Fruit fly (Drosophila melanogaster): Measurements from ENCODE around the gene CG6005.

The CG6005 gene

DNA sequence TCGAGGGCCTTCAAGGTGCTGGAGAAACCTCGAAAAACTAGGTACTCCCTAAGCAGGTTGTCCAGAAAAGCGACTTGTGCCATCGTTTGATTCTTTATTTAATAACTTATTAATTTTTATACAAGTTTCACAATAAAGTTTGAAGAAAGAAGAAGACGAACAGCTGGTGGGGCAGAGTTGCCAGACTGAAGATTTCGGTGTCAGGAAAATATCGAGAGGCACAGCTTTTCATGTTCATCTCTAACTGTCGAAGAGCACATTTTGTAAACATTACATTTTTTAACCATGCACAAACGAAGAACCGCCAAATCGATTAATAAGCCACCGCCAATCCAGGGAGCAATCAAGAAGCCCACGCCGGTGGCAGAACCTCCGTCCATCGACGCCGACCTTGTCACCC lies at the start of gene CG6005, which contains the start of gene CG14286:
TSS of gene CG6005 (minus strand) at position 169 of the 400 bp plus-strand sequence.
TSS of gene CG14286 (plus strand) at position 231 of the 400 bp plus-strand sequence.
- TF ChIP-seq Hnf4 (GFP tag; optimal IDR thresholded peaks at IDR 0.05), result no peak
- TF ChIP-seq Myc (optimal IDR thresholded peaks at IDR 0.05), result no peak
- no peak for TF ChIP-seq dmrt93B (GFP tag; optimal IDR thresholded peaks at IDR 0.05)
- TF ChIP-seq Dfd (GFP tag; optimal IDR thresholded peaks at IDR 0.05), result no peak
- TF ChIP-seq sage (GFP tag; optimal IDR thresholded peaks at IDR 0.05), result no peak
- TF ChIP-seq Hr83 (GFP tag; optimal IDR thresholded peaks at IDR 0.05; ENCODE audit: poor library complexity, severe bottlenecking), result peak; percentile 73
- TF ChIP-seq dl (GFP tag; optimal IDR thresholded peaks at IDR 0.05; ENCODE audit: insufficient read depth in 1 of 2, partially characterized antibody in 2 of 2), result no peak
- TF ChIP-seq Dif (GFP tag; optimal IDR thresholded peaks at IDR 0.05; ENCODE audit: partially characterized antibody), result no peak
- TF ChIP-seq tai (GFP tag; optimal IDR thresholded peaks at IDR 0.05), result no peak
- no peak for TF ChIP-seq CG9705 (GFP tag; optimal IDR thresholded peaks at IDR 0.05)
- TF ChIP-seq Sp1 (GFP tag; optimal IDR thresholded peaks at IDR 0.05), result peak; percentile 2
- peak; percentile 47 for TF ChIP-seq OdsH (GFP tag; optimal IDR thresholded peaks at IDR 0.05)
- peak; percentile 46 for TF ChIP-seq br (GFP tag; optimal IDR thresholded peaks at IDR 0.05)
- no peak for TF ChIP-seq dsf (GFP tag; optimal IDR thresholded peaks at IDR 0.05; ENCODE audit: borderline replicate concordance)
- TF ChIP-seq brk (GFP tag; optimal IDR thresholded peaks at IDR 0.05), result no peak
- no peak for TF ChIP-seq Vsx2 (GFP tag; optimal IDR thresholded peaks at IDR 0.05; ENCODE audit: partially characterized antibody)
- TF ChIP-seq Jra (GFP tag; optimal IDR thresholded peaks at IDR 0.05), result no peak
- TF ChIP-seq N (GFP tag; optimal IDR thresholded peaks at IDR 0.05), result no peak
- peak; percentile 49 for TF ChIP-seq ey (GFP tag; optimal IDR thresholded peaks at IDR 0.05)
- TF ChIP-seq jim (GFP tag; optimal IDR thresholded peaks at IDR 0.05), result no peak
- TF ChIP-seq psq (GFP tag; optimal IDR thresholded peaks at IDR 0.05), result peak; percentile 26
- TF ChIP-seq CrebA (GFP tag; optimal IDR thresholded peaks at IDR 0.05; ENCODE audit: borderline replicate concordance), result no peak
- peak in 1 of 2 experiments; percentile 67 for TF ChIP-seq foxo (GFP tag; optimal IDR thresholded peaks at IDR 0.05)
- no peak for TF ChIP-seq Mio (GFP tag; optimal IDR thresholded peaks at IDR 0.05)
- no peak for TF ChIP-seq Abd-B (GFP tag; optimal IDR thresholded peaks at IDR 0.05)
- peak; percentile 39 for TF ChIP-seq fru (GFP tag; optimal IDR thresholded peaks at IDR 0.05)
- peak; percentile 66 for TF ChIP-seq rgr (GFP tag; optimal IDR thresholded peaks at IDR 0.05)
- TF ChIP-seq lola (GFP tag; optimal IDR thresholded peaks at IDR 0.05), result no peak
- TF ChIP-seq CG32264 (GFP tag; optimal IDR thresholded peaks at IDR 0.05), result no peak
- peak; percentile 41 for TF ChIP-seq sv (GFP tag; optimal IDR thresholded peaks at IDR 0.05)
- no peak for TF ChIP-seq Rel (GFP tag; optimal IDR thresholded peaks at IDR 0.05)
- no peak for TF ChIP-seq Rel (tag; optimal IDR thresholded peaks at IDR 0.05)
- TF ChIP-seq woc (GFP tag; optimal IDR thresholded peaks at IDR 0.05), result no peak
- TF ChIP-seq usp (GFP tag; optimal IDR thresholded peaks at IDR 0.05), result no peak
- no peak for TF ChIP-seq pan (optimal IDR thresholded peaks at IDR 0.05)
- no peak for TF ChIP-seq Hr78 (GFP tag; optimal IDR thresholded peaks at IDR 0.05)
- TF ChIP-seq GATAd (GFP tag; optimal IDR thresholded peaks at IDR 0.05), result no peak
- peak; percentile 17 for TF ChIP-seq HLH106 (tag; optimal IDR thresholded peaks at IDR 0.05)
- peak; percentile 49 for TF ChIP-seq h (GFP tag; optimal IDR thresholded peaks at IDR 0.05)

DNA sequence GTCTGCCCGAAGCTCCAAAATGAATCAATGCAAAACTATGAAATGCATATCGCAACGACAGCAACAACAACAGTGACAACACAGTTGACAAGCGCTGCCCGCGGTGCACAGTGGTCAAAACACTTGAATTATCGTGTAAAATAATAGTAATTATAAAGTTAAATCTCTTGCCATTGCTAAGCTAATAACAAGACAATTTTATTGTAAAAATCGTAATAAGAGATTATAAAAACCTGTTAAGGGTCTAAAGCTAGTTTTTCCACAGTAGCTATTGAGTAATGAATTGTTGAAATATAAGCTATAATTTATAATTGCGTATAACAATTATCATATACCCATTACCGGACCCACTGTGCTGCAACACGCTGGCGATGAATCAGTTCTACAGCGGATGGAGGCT lies 49.2 kb upstream of the CG6005 start:
- TF ChIP-seq Mio (GFP tag; optimal IDR thresholded peaks at IDR 0.05) (no peak), psq (GFP tag; optimal IDR thresholded peaks at IDR 0.05) (peak; percentile 13), sage (GFP tag; optimal IDR thresholded peaks at IDR 0.05) (no peak), OdsH (GFP tag; optimal IDR thresholded peaks at IDR 0.05) (peak; percentile 33), HLH106 (tag; optimal IDR thresholded peaks at IDR 0.05) (peak; percentile 50), ey (GFP tag; optimal IDR thresholded peaks at IDR 0.05) (peak; percentile 37), rgr (GFP tag; optimal IDR thresholded peaks at IDR 0.05) (peak; percentile 37), tai (GFP tag; optimal IDR thresholded peaks at IDR 0.05) (no peak), lola (GFP tag; optimal IDR thresholded peaks at IDR 0.05) (no peak), dmrt93B (GFP tag; optimal IDR thresholded peaks at IDR 0.05) (no peak), fru (GFP tag; optimal IDR thresholded peaks at IDR 0.05) (peak; percentile 37), foxo (GFP tag; optimal IDR thresholded peaks at IDR 0.05) (peak in 1 of 2 experiments; percentile 54), Rel (GFP tag; optimal IDR thresholded peaks at IDR 0.05) (no peak), Rel (tag; optimal IDR thresholded peaks at IDR 0.05) (no peak), usp (GFP tag; optimal IDR thresholded peaks at IDR 0.05) (no peak), GATAd (GFP tag; optimal IDR thresholded peaks at IDR 0.05) (no peak), Abd-B (GFP tag; optimal IDR thresholded peaks at IDR 0.05) (no peak), Dif (GFP tag; optimal IDR thresholded peaks at IDR 0.05; ENCODE audit: partially characterized antibody) (no peak), Dfd (GFP tag; optimal IDR thresholded peaks at IDR 0.05) (no peak), h (GFP tag; optimal IDR thresholded peaks at IDR 0.05) (peak; percentile 10), Sp1 (GFP tag; optimal IDR thresholded peaks at IDR 0.05) (peak; percentile 39), pan (optimal IDR thresholded peaks at IDR 0.05) (no peak)
